Worm (Caenorhabditis elegans) whole organism, L2 larva: ENCODE measurements around the gene sra-7.

ENCODE experiments used
- egl-27 ChIP-seq: sonication (generic microtip); optimal IDR thresholded peaks from 3 replicates; lab custom pipeline; 2017; ENCODE audit warnings: missing biosample characterization, missing genetic modification reagents, missing genetic modification characterization
- mbf-1 ChIP-seq: sonication (generic microtip); optimal IDR thresholded peaks from 2 replicates; lab custom pipeline; 2017; ENCODE audit warnings: missing biosample characterization, missing genetic modification characterization
- unc-62 ChIP-seq: fragments of 150-350 bp; optimal IDR thresholded peaks from 2 replicates; lab custom pipeline; 2014; ENCODE audit warnings: missing biosample characterization, missing genetic modification reagents, missing genetic modification characterization

DNA sequence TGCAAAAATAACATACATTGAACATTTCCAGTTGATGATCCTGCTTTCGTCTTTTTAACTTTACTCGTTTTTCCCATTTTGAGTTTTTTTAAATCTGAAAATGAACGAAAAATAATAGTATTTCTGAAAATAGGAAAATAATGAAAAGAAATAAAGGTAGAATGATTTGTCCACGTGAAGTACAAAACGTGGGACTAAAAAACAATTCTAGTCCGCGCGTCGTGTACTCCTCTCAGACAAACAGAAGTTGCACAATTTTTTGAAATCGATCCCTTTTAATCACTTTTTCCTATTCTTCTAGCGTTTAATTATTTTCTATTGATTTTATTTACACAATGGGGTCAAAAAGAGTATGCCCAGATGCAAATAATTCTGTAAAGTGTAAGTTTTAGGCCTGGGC lies 46.6 kb downstream of the sra-7 start, which contains the start of the genes E02H1.1 and tag-124:
- TF ChIP-seq mbf-1 (tag; lab: Kevin White, UChicago) (no peak), unc-62 (GFP tag; lab: Kevin White, UChicago) (no peak), egl-27 (tag; lab: Kevin White, UChicago) (peak; percentile 38)
